Fruit fly (Drosophila melanogaster) whole organism, adult: Measurements from ENCODE around the gene psidin.

Experiments used
- CG11617 ChIP-seq: fragments of 200-800 bp; sonication (Bioruptor generic); optimal IDR thresholded peaks from 2 replicates; lab custom pipeline; 2017; ENCODE audit warnings: mild to moderate bottlenecking, missing biosample characterization, missing genetic modification reagents, missing genetic modification characterization
- CG14711 ChIP-seq: fragments of 200-800 bp; sonication (Bioruptor generic); optimal IDR thresholded peaks from 2 replicates; lab custom pipeline; 2018; ENCODE audit warnings: missing biosample characterization, mild to moderate bottlenecking, missing genetic modification characterization, moderate library complexity
- CG1620 ChIP-seq: fragments of 200-800 bp; sonication (Bioruptor generic); optimal IDR thresholded peaks from 2 replicates; lab custom pipeline; 2016; ENCODE audit warnings: missing biosample characterization, missing genetic modification characterization
- CG5204 ChIP-seq: fragments of 200-800 bp; sonication (Bioruptor generic); optimal IDR thresholded peaks from 2 replicates; lab custom pipeline; 2016; ENCODE audit warnings: missing biosample characterization, missing genetic modification characterization
- CG7045 ChIP-seq: fragments of 200-800 bp; sonication (Bioruptor generic); optimal IDR thresholded peaks from 2 replicates; lab custom pipeline; 2017; ENCODE audit warnings: missing biosample characterization, mild to moderate bottlenecking, missing genetic modification characterization
- Clk ChIP-seq: fragments of 200-800 bp; sonication (Bioruptor generic); optimal IDR thresholded peaks from 2 replicates; lab custom pipeline; 2017; ENCODE audit warnings: missing biosample characterization, missing genetic modification characterization
- Crg-1 ChIP-seq: fragments of 200-800 bp; sonication (Bioruptor generic); optimal IDR thresholded peaks from 2 replicates; lab custom pipeline; 2016; ENCODE audit warnings: missing biosample characterization, missing genetic modification characterization
- Hr96 ChIP-seq: fragments of 200-800 bp; sonication (Bioruptor generic); optimal IDR thresholded peaks from 2 replicates; lab custom pipeline; 2016; ENCODE audit warnings: missing biosample characterization, missing genetic modification characterization
- bab1 ChIP-seq: fragments of 200-800 bp; sonication (Bioruptor generic); optimal IDR thresholded peaks from 3 replicates; lab custom pipeline; 2019; ENCODE audit warnings: missing biosample characterization, mild to moderate bottlenecking, missing genetic modification characterization, moderate library complexity
- kay ChIP-seq: fragments of 200-800 bp; sonication (Bioruptor generic); peaks from one replicate; lab custom pipeline; 2016; ENCODE audit warnings: missing biosample characterization, missing genetic modification characterization, borderline replicate concordance

DNA sequence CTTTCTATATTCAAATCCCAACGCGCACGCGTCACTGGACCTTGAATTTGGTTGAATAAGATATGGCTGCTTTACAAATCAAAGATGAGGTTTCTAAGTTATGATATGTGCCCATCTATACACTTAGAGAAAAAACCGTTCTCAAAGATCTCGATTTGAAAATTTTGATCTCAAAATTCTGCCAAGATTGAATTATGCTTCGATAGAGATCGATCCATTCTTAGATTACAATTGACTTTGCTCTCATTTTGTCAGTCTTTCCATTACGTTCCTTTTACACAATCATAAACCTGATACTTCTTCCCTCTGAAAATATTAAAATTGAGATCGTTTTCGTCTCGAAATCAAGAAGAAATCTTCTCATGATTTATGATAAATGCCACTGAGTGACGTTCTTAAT lies 8.8 kb upstream of the psidin start:
- TF ChIP-seq Hr96 (GFP tag; lab: Kevin White, UChicago), result no peak
- TF ChIP-seq CG11617 (GFP tag; lab: Kevin White, UChicago), result no peak
- no peak for TF ChIP-seq CG14711 (tag; lab: Kevin White, UChicago)
- TF ChIP-seq Crg-1 (GFP tag; lab: Kevin White, UChicago), result no peak
- TF ChIP-seq bab1, result no peak
- TF ChIP-seq Clk, result no peak
- TF ChIP-seq kay (GFP tag; lab: Kevin White, UChicago), result no peak
- TF ChIP-seq CG7045 (GFP tag; lab: Kevin White, UChicago), result no peak
- TF ChIP-seq CG1620, result no peak
- no peak for TF ChIP-seq CG5204 (GFP tag; lab: Kevin White, UChicago)
